Fruit fly (Drosophila melanogaster): ENCODE data around the gene CG34288.

DNA sequence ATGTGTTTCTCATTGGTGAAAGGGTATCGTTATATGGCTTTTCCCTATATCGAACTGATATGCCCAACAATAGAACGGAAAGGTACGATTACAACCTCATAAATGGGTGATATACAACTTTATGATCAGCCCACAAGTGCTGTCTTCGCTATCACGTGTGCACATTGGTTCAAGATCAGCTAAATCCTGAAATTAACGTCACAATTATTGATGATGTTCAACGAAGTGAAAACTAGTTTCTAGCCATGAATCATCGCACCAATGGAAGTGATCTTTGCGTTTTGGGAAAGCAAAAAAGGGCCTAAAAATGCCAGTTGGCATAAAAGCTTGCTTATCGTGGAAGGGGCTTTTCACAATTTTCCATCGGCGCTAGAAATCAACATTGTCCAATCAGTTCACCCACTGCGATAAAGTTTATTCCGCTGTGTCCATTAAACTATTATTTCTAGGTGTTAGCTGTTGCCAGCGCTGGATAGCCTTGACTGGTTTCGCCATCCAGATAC lies 17.6 kb upstream of the CG34288 start, which contains the start of gene CG7054:
- no peak for TF ChIP-seq Myc (optimal IDR thresholded peaks at IDR 0.05)
- no peak for TF ChIP-seq sv (GFP tag; optimal IDR thresholded peaks at IDR 0.05)
- TF ChIP-seq lola (GFP tag; optimal IDR thresholded peaks at IDR 0.05) = no peak
- peak; percentile 19 for TF ChIP-seq br (GFP tag; optimal IDR thresholded peaks at IDR 0.05)
- peak; percentile 27 for TF ChIP-seq Sp1 (GFP tag; optimal IDR thresholded peaks at IDR 0.05)
- no peak for TF ChIP-seq HLH106 (tag; optimal IDR thresholded peaks at IDR 0.05)
- no peak for TF ChIP-seq Hr78 (GFP tag; optimal IDR thresholded peaks at IDR 0.05)
- TF ChIP-seq Dif (GFP tag; optimal IDR thresholded peaks at IDR 0.05; ENCODE audit: partially characterized antibody) = no peak
- no peak for TF ChIP-seq Dfd (GFP tag; optimal IDR thresholded peaks at IDR 0.05)
- TF ChIP-seq N (GFP tag; optimal IDR thresholded peaks at IDR 0.05) = no peak
